Fruit fly (Drosophila melanogaster) whole organism, prepupa: ENCODE results near the gene pyd.

Experiments
- Blimp-1 ChIP-seq: fragments of 200-800 bp; sonication (Bioruptor generic); optimal IDR thresholded peaks from 3 replicates; lab custom pipeline; 2017; ENCODE audit warnings: missing biosample characterization, missing genetic modification characterization, mild to moderate bottlenecking, moderate library complexity, missing genetic modification reagents
- CG10631 ChIP-seq: fragments of 200-800 bp; sonication (Bioruptor generic); optimal IDR thresholded peaks from 2 replicates; lab custom pipeline; 2016; ENCODE audit warnings: missing biosample characterization, missing genetic modification characterization
- CG10669 ChIP-seq: fragments of 200-800 bp; sonication (Bioruptor generic); optimal IDR thresholded peaks from 3 replicates; lab custom pipeline; 2018; ENCODE audit warnings: missing biosample characterization, mild to moderate bottlenecking, missing genetic modification characterization, moderate library complexity
- CG11294 ChIP-seq: fragments of 200-800 bp; sonication (Bioruptor generic); IDR thresholded peaks from 2 replicates; pipeline ENCODE4 v1.3.6; 2022; ENCODE audit warnings: missing biosample characterization, missing genetic modification characterization
- CG11762 ChIP-seq: fragments of 200-800 bp; sonication (Bioruptor generic); optimal IDR thresholded peaks from 3 replicates; lab custom pipeline; 2016; ENCODE audit warnings: missing biosample characterization, missing genetic modification characterization; ENCODE audit not compliant: insufficient read depth
- CG15336 ChIP-seq: fragments of 200-800 bp; sonication (Bioruptor generic); IDR thresholded peaks from 2 replicates; pipeline ENCODE4 v1.3.6; 2022; ENCODE audit warnings: missing biosample characterization, missing genetic modification characterization
- CG1621 ChIP-seq: fragments of 200-800 bp; sonication (Bioruptor generic); optimal IDR thresholded peaks from 3 replicates; lab custom pipeline; 2018; ENCODE audit warnings: missing biosample characterization, mild to moderate bottlenecking, missing genetic modification characterization
- CG31627 ChIP-seq: fragments of 200-800 bp; sonication (Bioruptor generic); optimal IDR thresholded peaks from 3 replicates; lab custom pipeline; 2016; ENCODE audit warnings: missing biosample characterization, missing genetic modification characterization
- CG32006 ChIP-seq: fragments of 200-800 bp; sonication (Bioruptor generic); optimal IDR thresholded peaks from 3 replicates; lab custom pipeline; 2017; ENCODE audit warnings: missing biosample characterization, mild to moderate bottlenecking, missing genetic modification characterization
- CG34406 ChIP-seq: fragments of 200-800 bp; sonication (Bioruptor generic); optimal IDR thresholded peaks from 3 replicates; lab custom pipeline; 2016; ENCODE audit warnings: missing biosample characterization, missing genetic modification characterization
- CG4318 ChIP-seq: fragments of 200-800 bp; sonication (Bioruptor generic); optimal IDR thresholded peaks from 3 replicates; lab custom pipeline; 2017; ENCODE audit warnings: missing biosample characterization, mild to moderate bottlenecking, missing genetic modification characterization
- CG6163 ChIP-seq: fragments of 200-800 bp; sonication (Bioruptor generic); IDR thresholded peaks from 3 replicates; pipeline ENCODE4 v1.3.6; 2022; ENCODE audit warnings: missing biosample characterization, missing genetic modification characterization
- CG6276 ChIP-seq: fragments of 200-800 bp; sonication (Bioruptor generic); optimal IDR thresholded peaks from 2 replicates; lab custom pipeline; 2017; ENCODE audit warnings: missing biosample characterization, mild to moderate bottlenecking, missing genetic modification characterization
- CG6808 ChIP-seq: fragments of 200-800 bp; sonication (Bioruptor generic); optimal IDR thresholded peaks from 3 replicates; lab custom pipeline; 2017; ENCODE audit warnings: missing biosample characterization, missing genetic modification characterization, mild to moderate bottlenecking, moderate library complexity, missing genetic modification reagents
- CG6854 ChIP-seq: fragments of 200-800 bp; sonication (Bioruptor generic); optimal IDR thresholded peaks from 2 replicates; lab custom pipeline; 2017; ENCODE audit warnings: missing biosample characterization, mild to moderate bottlenecking, missing genetic modification characterization
- CG7368 ChIP-seq: fragments of 200-800 bp; sonication (Bioruptor generic); optimal IDR thresholded peaks from 3 replicates; lab custom pipeline; 2016; ENCODE audit warnings: missing biosample characterization, missing genetic modification characterization
- CG8632 ChIP-seq: fragments of 200-800 bp; sonication (Bioruptor generic); optimal IDR thresholded peaks from 3 replicates; lab custom pipeline; 2016; ENCODE audit warnings: missing biosample characterization, missing genetic modification characterization
- CG9139 ChIP-seq: fragments of 200-800 bp; sonication (Bioruptor generic); optimal IDR thresholded peaks from 3 replicates; lab custom pipeline; 2017; ENCODE audit warnings: missing biosample characterization, mild to moderate bottlenecking, missing genetic modification characterization
- Eip75B ChIP-seq: fragments of 200-800 bp; sonication (Bioruptor generic); optimal IDR thresholded peaks from 3 replicates; lab custom pipeline; 2016; ENCODE audit warnings: missing biosample characterization, missing genetic modification characterization
- Eip78C ChIP-seq: fragments of 200-800 bp; sonication (Bioruptor generic); peaks from one replicate; lab custom pipeline; 2016; ENCODE audit warnings: missing biosample characterization, missing genetic modification characterization
- Eip93F ChIP-seq: fragments of 200-800 bp; sonication (Bioruptor generic); optimal IDR thresholded peaks from 2 replicates; lab custom pipeline; 2016; ENCODE audit warnings: missing biosample characterization, mild to moderate bottlenecking, missing genetic modification characterization
- Ets96B ChIP-seq: fragments of 200-800 bp; optimal IDR thresholded peaks from 2 replicates; lab custom pipeline; 2019; ENCODE audit warnings: missing biosample characterization, mild to moderate bottlenecking, missing genetic modification characterization, moderate library complexity
- Gug ChIP-seq: fragments of 200-800 bp; sonication (Bioruptor generic); IDR thresholded peaks from 2 replicates; pipeline ENCODE4 v1.3.6; 2022; ENCODE audit warnings: missing biosample characterization, missing genetic modification characterization
- Hr38 ChIP-seq: sonication (Bioruptor generic); optimal IDR thresholded peaks from 2 replicates; lab custom pipeline; 2016; ENCODE audit warnings: missing biosample characterization, missing genetic modification characterization
- Hr39 ChIP-seq: fragments of 200-800 bp; sonication (Bioruptor generic); optimal IDR thresholded peaks from 2 replicates; lab custom pipeline; 2016; ENCODE audit warnings: missing biosample characterization, missing genetic modification characterization
- Lpt ChIP-seq: fragments of 200-800 bp; sonication (Bioruptor generic); optimal IDR thresholded peaks from 3 replicates; lab custom pipeline; 2016; ENCODE audit warnings: missing biosample characterization, missing genetic modification characterization
- Met ChIP-seq: fragments of 200-800 bp; sonication (Bioruptor generic); optimal IDR thresholded peaks from 3 replicates; lab custom pipeline; 2016; ENCODE audit warnings: missing biosample characterization, missing genetic modification characterization
- OdsH ChIP-seq: fragments of 200-800 bp; sonication (Bioruptor generic); optimal IDR thresholded peaks from 3 replicates; lab custom pipeline; 2016; ENCODE audit warnings: missing biosample characterization, missing genetic modification characterization
- Smox ChIP-seq: fragments of 200-800 bp; sonication (Bioruptor generic); optimal IDR thresholded peaks from 3 replicates; lab custom pipeline; 2016; ENCODE audit warnings: missing biosample characterization, missing genetic modification characterization
- Sox102F ChIP-seq: fragments of 200-800 bp; sonication (Bioruptor generic); optimal IDR thresholded peaks from 2 replicates; lab custom pipeline; 2016; ENCODE audit warnings: missing biosample characterization, mild to moderate bottlenecking, missing genetic modification characterization
- Sox14 ChIP-seq: fragments of 200-800 bp; sonication (Bioruptor generic); optimal IDR thresholded peaks from 3 replicates; lab custom pipeline; 2016; ENCODE audit warnings: missing biosample characterization, missing genetic modification characterization
- Sox15 ChIP-seq: fragments of 200-800 bp; sonication (Bioruptor generic); optimal IDR thresholded peaks from 3 replicates; lab custom pipeline; 2016; ENCODE audit warnings: missing biosample characterization, missing genetic modification characterization
- achi ChIP-seq: fragments of 200-800 bp; sonication (Bioruptor generic); optimal IDR thresholded peaks from 3 replicates; lab custom pipeline; 2016; ENCODE audit warnings: missing biosample characterization, missing genetic modification characterization
- acj6 ChIP-seq: fragments of 200-800 bp; sonication (Bioruptor generic); optimal IDR thresholded peaks from 3 replicates; lab custom pipeline; 2016; ENCODE audit warnings: missing biosample characterization, missing genetic modification characterization
- dsx ChIP-seq: fragments of 200-800 bp; optimal IDR thresholded peaks from 3 replicates; lab custom pipeline; 2019; ENCODE audit warnings: missing biosample characterization, mild to moderate bottlenecking, missing genetic modification characterization, moderate library complexity; ENCODE audit not compliant: poor library complexity, severe bottlenecking
- eg ChIP-seq: fragments of 200-800 bp; sonication (Bioruptor generic); IDR thresholded peaks from 3 replicates; pipeline ENCODE4 v1.3.6; 2022; ENCODE audit warnings: missing biosample characterization, missing genetic modification characterization
- esn ChIP-seq: fragments of 200-800 bp; sonication (Bioruptor generic); optimal IDR thresholded peaks from 2 replicates; lab custom pipeline; 2016; ENCODE audit warnings: missing biosample characterization, mild to moderate bottlenecking, missing genetic modification characterization, moderate library complexity
- fd59A ChIP-seq: fragments of 200-800 bp; sonication (Bioruptor generic); optimal IDR thresholded peaks from 2 replicates; lab custom pipeline; 2017; ENCODE audit warnings: missing biosample characterization, mild to moderate bottlenecking, missing genetic modification characterization, missing genetic modification reagents
- fd85E ChIP-seq: fragments of 200-800 bp; sonication (Bioruptor generic); optimal IDR thresholded peaks from 3 replicates; lab custom pipeline; 2016; ENCODE audit warnings: missing biosample characterization, missing genetic modification characterization
- fkh ChIP-seq: fragments of 200-800 bp; sonication (Bioruptor generic); optimal IDR thresholded peaks from 3 replicates; lab custom pipeline; 2017; ENCODE audit warnings: missing biosample characterization, mild to moderate bottlenecking, missing genetic modification characterization, moderate library complexity
- lz ChIP-seq: fragments of 200-800 bp; sonication (Bioruptor generic); optimal IDR thresholded peaks from 3 replicates; lab custom pipeline; 2016; ENCODE audit warnings: missing biosample characterization, missing genetic modification characterization
- net ChIP-seq: fragments of 200-800 bp; sonication (Bioruptor generic); optimal IDR thresholded peaks from 3 replicates; lab custom pipeline; 2016; ENCODE audit warnings: missing biosample characterization, missing genetic modification characterization
- pdm3 ChIP-seq: fragments of 200-800 bp; sonication (Bioruptor generic); optimal IDR thresholded peaks from 3 replicates; lab custom pipeline; 2016; ENCODE audit warnings: missing biosample characterization, missing genetic modification characterization
- salr ChIP-seq, 2 experiments: fragments of 200-800 bp; sonication (Bioruptor generic); optimal IDR thresholded peaks; 3 replicates each; lab custom pipeline; 2016 to 2018; ENCODE audit warnings: missing biosample characterization in 2 of 2, missing genetic modification characterization in 2 of 2, mild to moderate bottlenecking in 1 of 2
- spab ChIP-seq: fragments of 200-800 bp; sonication (Bioruptor generic); optimal IDR thresholded peaks from 2 replicates; lab custom pipeline; 2017; ENCODE audit warnings: missing biosample characterization, mild to moderate bottlenecking, missing genetic modification characterization, missing genetic modification reagents
- ss ChIP-seq, 2 experiments: fragments of 200-800 bp; sonication (Bioruptor generic); optimal IDR thresholded peaks; 2 replicates in 1 of 2; 3 replicates in 1 of 2; lab custom pipeline; 2017 to 2018; ENCODE audit warnings: mild to moderate bottlenecking in 2 of 2, missing biosample characterization in 2 of 2, missing genetic modification characterization in 2 of 2, moderate library complexity in 1 of 2
- svp ChIP-seq: fragments of 200-800 bp; sonication (Bioruptor generic); peaks from one replicate; lab custom pipeline; 2016; ENCODE audit warnings: missing biosample characterization, missing genetic modification characterization
- topi ChIP-seq: fragments of 200-800 bp; sonication (Bioruptor generic); optimal IDR thresholded peaks from 3 replicates; lab custom pipeline; 2016; ENCODE audit warnings: missing biosample characterization, missing genetic modification characterization
- vri ChIP-seq: fragments of 200-800 bp; sonication (Bioruptor generic); optimal IDR thresholded peaks from 3 replicates; lab custom pipeline; 2016; ENCODE audit warnings: missing biosample characterization, mild to moderate bottlenecking, missing genetic modification characterization

Gene pyd

dm6 chr3R:8958300-8958699, 26.6 kb upstream of the pyd start (continued):
- TF ChIP-seq lz, result no peak
- no peak for TF ChIP-seq Eip93F (GFP tag; lab: Kevin White, UChicago)
- no peak for TF ChIP-seq Sox15 (GFP tag; lab: Kevin White, UChicago)
- TF ChIP-seq Met (GFP tag; lab: Kevin White, UChicago), result no peak
- no peak for TF ChIP-seq CG34406 (GFP tag; lab: Kevin White, UChicago)
- TF ChIP-seq Smox, result no peak
- TF ChIP-seq Lpt, result peak; percentile 50
- TF ChIP-seq Eip78C (GFP tag; lab: Kevin White, UChicago), result peak; percentile 75
- TF ChIP-seq salr (GFP tag; optimal IDR thresholded peaks at IDR 0.05; lab: Kevin White, UChicago), result peak; percentile 35 to 45
- peak; percentile 53 for TF ChIP-seq Eip75B (GFP tag; lab: Kevin White, UChicago)
- TF ChIP-seq CG1621 (tag; lab: Kevin White, UChicago), result peak; percentile 52
- TF ChIP-seq Hr39 (GFP tag; lab: Kevin White, UChicago), result peak; percentile 4
- peak; percentile 56 for TF ChIP-seq fd59A
- peak; percentile 39 for TF ChIP-seq acj6 (GFP tag; lab: Kevin White, UChicago)

dm6 chr3R:8957739-8958138, 26.0 kb upstream of the pyd start:
- TF ChIP-seq CG6808 (GFP tag; lab: Kevin White, UChicago) (peak; percentile 1), lz (peak; percentile 37), CG6163 (GFP tag; lab: Robert Waterston, UW) (no peak), CG11294 (GFP tag; lab: Robert Waterston, UW) (no peak), CG15336 (GFP tag; lab: Robert Waterston, UW) (0 out of 2 replicates have a peak, but pooled peaks have one; percentile 6), fd59A (no peak), Smox (peak; percentile 13), OdsH (GFP tag; lab: Kevin White, UChicago) (no peak), achi (GFP tag; lab: Kevin White, UChicago) (no peak), svp (peak; percentile 83), CG10631 (GFP tag; lab: Kevin White, UChicago) (no peak), CG1621 (tag; lab: Kevin White, UChicago) (no peak), spab (GFP tag; lab: Kevin White, UChicago) (no peak), fkh (GFP tag; lab: Kevin White, UChicago) (no peak), CG32006 (GFP tag; lab: Kevin White, UChicago) (peak; percentile 0), esn (GFP tag; lab: Kevin White, UChicago) (peak; percentile 28), CG4318 (GFP tag; lab: Kevin White, UChicago) (no peak), Gug (GFP tag; lab: Robert Waterston, UW) (no peak), Sox102F (peak; percentile 37), vri (peak; percentile 3), CG9139 (no peak), eg (GFP tag; lab: Robert Waterston, UW) (no peak; the same call in 2 of the 3 replicates), CG6854 (no peak), Ets96B (tag; lab: Kevin White, UChicago) (peak; percentile 37), Blimp-1 (GFP tag; lab: Kevin White, UChicago) (no peak), CG7368 (GFP tag; lab: Kevin White, UChicago) (no peak), CG11762 (GFP tag; lab: Kevin White, UChicago) (no peak), net (GFP tag; lab: Kevin White, UChicago) (no peak), Eip78C (GFP tag; lab: Kevin White, UChicago) (peak; percentile 75), ss (GFP tag; optimal IDR thresholded peaks at IDR 0.05; lab: Kevin White, UChicago) (peak in 1 of 2 experiments; percentile 47), CG31627 (GFP tag; lab: Kevin White, UChicago) (peak; percentile 32), acj6 (GFP tag; lab: Kevin White, UChicago) (peak; percentile 4), fd85E (no peak), topi (GFP tag; lab: Kevin White, UChicago) (peak; percentile 19), pdm3 (GFP tag; lab: Kevin White, UChicago) (peak; percentile 30), dsx (GFP tag; lab: Kevin White, UChicago) (peak; percentile 75), CG8632 (GFP tag; lab: Kevin White, UChicago) (no peak), Eip75B (GFP tag; lab: Kevin White, UChicago) (peak; percentile 48), Sox14 (GFP tag; lab: Kevin White, UChicago) (peak; percentile 31), Hr38 (GFP tag; lab: Kevin White, UChicago) (no peak), CG10669 (GFP tag; lab: Kevin White, UChicago) (peak; percentile 9), CG6276 (GFP tag; lab: Kevin White, UChicago) (no peak), Met (GFP tag; lab: Kevin White, UChicago) (peak; percentile 34)
